Fruit fly (Drosophila melanogaster): Measurements from ENCODE around the gene Syx7.

The Syx7 gene

DNA sequence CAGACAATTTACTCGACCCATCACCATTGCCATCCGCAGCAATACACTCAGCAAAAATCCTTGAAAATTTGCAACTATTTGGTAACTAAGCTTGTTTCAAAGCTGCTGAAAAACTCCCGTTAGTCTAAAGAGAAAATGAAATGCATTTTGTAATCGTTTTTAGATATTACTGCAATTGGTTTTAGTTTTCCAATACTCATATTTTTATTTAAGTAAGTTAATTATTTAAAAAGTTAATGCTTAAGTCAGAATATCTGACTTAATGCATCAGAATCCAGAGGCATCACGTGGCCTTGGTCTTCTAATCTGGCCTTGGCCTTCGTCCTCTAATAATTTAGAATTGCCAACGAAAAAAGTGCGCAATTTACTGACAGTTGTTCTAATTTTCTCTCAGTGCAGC lies 17.2 kb downstream of the Syx7 start:
- TF ChIP-seq bab1 (GFP tag; optimal IDR thresholded peaks at IDR 0.05), result no peak
- TF ChIP-seq CG12768 (GFP tag; optimal IDR thresholded peaks at IDR 0.05), result no peak
- no peak for TF ChIP-seq CG33017 (tag; optimal IDR thresholded peaks at IDR 0.05)
- no peak for TF ChIP-seq Clk (GFP tag; optimal IDR thresholded peaks at IDR 0.05)
- no peak for TF ChIP-seq Hr96 (GFP tag; optimal IDR thresholded peaks at IDR 0.05)
- no peak for TF ChIP-seq CG7045 (GFP tag; optimal IDR thresholded peaks at IDR 0.05)
- TF ChIP-seq CG14711 (tag; optimal IDR thresholded peaks at IDR 0.05), result no peak
- no peak for TF ChIP-seq cnc (optimal IDR thresholded peaks at IDR 0.05)
- no peak for TF ChIP-seq ovo (GFP tag; optimal IDR thresholded peaks at IDR 0.05)
- no peak for TF ChIP-seq CG7101 (tag; optimal IDR thresholded peaks at IDR 0.05)

DNA sequence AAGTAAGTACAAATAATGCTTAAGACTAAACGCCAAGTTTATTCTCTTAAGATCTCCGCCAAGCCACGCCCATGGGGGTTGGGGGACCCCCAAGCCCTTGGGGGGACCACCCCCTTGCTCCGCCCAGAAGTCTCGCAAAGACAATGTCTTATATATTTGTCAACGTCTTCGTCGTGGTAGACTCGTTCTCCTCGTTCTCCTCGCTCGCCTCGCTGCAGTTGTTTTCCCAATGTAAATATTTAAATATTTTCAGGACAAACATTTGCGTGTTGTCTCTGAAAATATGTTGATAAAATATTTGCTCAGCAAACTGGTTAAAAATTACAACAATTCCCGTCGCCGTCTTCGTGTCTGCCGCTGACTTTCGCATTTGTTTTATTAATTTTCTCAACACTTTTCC lies 18.6 kb downstream of the Syx7 start:
- TF ChIP-seq CG7045 (GFP tag; optimal IDR thresholded peaks at IDR 0.05) (no peak), CG33017 (tag; optimal IDR thresholded peaks at IDR 0.05) (no peak), toe (GFP tag; optimal IDR thresholded peaks at IDR 0.05) (no peak), tj (GFP tag; optimal IDR thresholded peaks at IDR 0.05) (no peak), ovo (GFP tag; optimal IDR thresholded peaks at IDR 0.05) (no peak)

DNA sequence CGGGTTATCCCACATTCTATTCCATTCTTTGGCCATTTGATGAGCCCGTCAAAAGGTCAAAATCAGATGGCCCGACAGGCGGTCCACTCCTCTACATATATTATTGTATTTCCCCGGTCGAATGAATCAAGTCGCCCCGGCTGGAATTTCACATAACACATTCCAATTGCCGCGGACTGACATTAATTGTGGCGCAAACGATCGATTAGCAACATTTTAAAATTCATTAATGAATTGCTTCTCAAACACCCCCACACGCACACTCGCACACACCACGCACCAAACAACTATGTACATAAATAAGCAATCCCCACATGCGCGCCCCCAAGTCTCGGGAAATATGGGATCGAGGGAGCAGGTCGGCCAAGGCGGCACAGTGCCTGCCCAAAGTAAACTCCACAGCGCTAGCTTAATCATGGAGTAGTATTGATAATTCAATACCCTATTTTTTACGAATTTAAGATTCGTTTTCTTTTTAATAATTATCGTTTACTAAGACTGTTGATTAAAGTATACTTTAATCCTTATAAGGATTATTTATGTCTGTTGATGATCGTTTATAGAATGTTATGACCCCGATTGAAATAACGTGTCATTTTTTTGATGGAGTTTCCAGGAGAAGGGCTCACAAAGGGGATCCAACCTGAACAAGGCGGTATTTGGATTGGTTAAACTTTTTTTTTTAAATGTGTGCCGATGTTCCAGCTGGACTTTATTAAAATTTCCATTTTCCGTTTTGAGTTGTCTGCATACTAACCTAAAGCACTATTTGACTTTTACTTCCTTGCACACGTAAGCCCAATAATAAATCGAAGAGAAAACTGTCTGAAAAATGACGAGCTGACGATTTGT lies 19.9 kb downstream of the Syx7 start:
- TF ChIP-seq CG11617 (GFP tag; optimal IDR thresholded peaks at IDR 0.05), result no peak
- TF ChIP-seq Mnt (GFP tag; optimal IDR thresholded peaks at IDR 0.05), result no peak
- no peak for TF ChIP-seq Clk (GFP tag; optimal IDR thresholded peaks at IDR 0.05)
- TF ChIP-seq toe (GFP tag; optimal IDR thresholded peaks at IDR 0.05), result no peak
- TF ChIP-seq Hr96 (GFP tag; optimal IDR thresholded peaks at IDR 0.05), result no peak
- TF ChIP-seq bab1 (GFP tag; optimal IDR thresholded peaks at IDR 0.05), result no peak

DNA sequence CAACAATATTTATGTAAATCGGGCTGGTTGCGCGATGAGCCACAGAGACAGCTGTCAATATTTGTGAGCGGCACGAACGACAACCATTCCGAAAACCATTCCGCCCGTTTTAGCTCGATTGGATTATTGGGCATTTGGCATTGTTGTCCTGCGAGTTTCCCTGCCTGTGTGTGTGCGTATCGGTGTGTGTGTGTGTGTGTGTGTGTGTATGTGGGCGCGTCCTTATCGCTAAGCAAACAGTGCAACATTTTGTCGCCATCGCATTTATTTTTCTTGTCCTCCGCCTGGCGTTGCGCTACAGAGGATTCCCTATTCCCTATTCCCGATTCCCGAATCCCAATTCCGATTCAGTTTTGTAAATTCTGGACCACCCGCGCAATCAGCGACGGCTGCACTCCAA lies 26.3 kb downstream of the Syx7 start:
- TF ChIP-seq cnc (optimal IDR thresholded peaks at IDR 0.05) (no peak), tj (GFP tag; optimal IDR thresholded peaks at IDR 0.05) (no peak), CG33017 (tag; optimal IDR thresholded peaks at IDR 0.05) (no peak), CG7045 (GFP tag; optimal IDR thresholded peaks at IDR 0.05) (no peak), kay (GFP tag; ENCODE audit: borderline replicate concordance) (no peak), ovo (GFP tag; optimal IDR thresholded peaks at IDR 0.05) (no peak), Crg-1 (GFP tag; optimal IDR thresholded peaks at IDR 0.05) (no peak), CG14711 (tag; optimal IDR thresholded peaks at IDR 0.05) (no peak), pad (GFP tag; optimal IDR thresholded peaks at IDR 0.05) (no peak), CG1620 (GFP tag; optimal IDR thresholded peaks at IDR 0.05) (no peak), CG5204 (GFP tag; optimal IDR thresholded peaks at IDR 0.05) (no peak), Hr96 (GFP tag; optimal IDR thresholded peaks at IDR 0.05) (no peak), CG7101 (tag; optimal IDR thresholded peaks at IDR 0.05) (no peak), Mnt (GFP tag; optimal IDR thresholded peaks at IDR 0.05) (no peak), cic (GFP tag; optimal IDR thresholded peaks at IDR 0.05) (no peak), bab1 (GFP tag; optimal IDR thresholded peaks at IDR 0.05) (no peak), CG12768 (GFP tag; optimal IDR thresholded peaks at IDR 0.05) (no peak), toe (GFP tag; optimal IDR thresholded peaks at IDR 0.05) (no peak), CG11617 (GFP tag; optimal IDR thresholded peaks at IDR 0.05) (no peak)

DNA sequence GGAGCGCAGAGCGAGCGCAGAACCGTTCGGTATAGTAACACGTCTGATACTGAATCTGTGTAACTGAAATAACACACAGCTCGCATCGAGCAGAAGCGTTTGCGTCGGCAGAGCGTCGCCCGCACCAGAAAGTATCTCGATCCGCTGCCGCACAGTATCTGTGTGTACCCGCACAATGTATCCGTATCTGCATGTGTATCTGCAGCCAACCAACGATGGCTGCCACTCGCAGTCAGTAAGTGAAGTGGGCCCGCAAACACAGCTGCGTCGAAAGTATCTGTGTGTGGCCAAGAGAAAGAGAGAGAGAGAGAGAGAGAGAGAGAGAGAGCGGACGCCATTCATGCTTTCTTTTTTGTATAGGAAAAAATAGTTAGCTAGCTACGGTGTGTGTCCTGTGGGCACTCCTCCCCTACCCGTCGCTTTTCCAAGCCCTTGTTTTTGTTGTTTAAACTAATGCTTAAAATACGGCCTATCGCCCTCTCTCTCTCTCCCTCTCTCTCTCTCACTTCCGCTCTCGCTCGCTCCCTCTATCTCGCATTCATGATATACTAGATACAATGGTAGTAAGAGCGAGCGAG lies 30.9 kb downstream of the Syx7 start, which contains the start of gene croc:
Gene croc (minus strand): TSS at position 51 of the 578 bp plus-strand sequence.
- TF ChIP-seq CG1620 (GFP tag; optimal IDR thresholded peaks at IDR 0.05), result no peak
- TF ChIP-seq ovo (GFP tag; optimal IDR thresholded peaks at IDR 0.05), result no peak
- TF ChIP-seq CG5204 (GFP tag; optimal IDR thresholded peaks at IDR 0.05), result no peak
- TF ChIP-seq Mnt (GFP tag; optimal IDR thresholded peaks at IDR 0.05), result no peak
- no peak for TF ChIP-seq Hr96 (GFP tag; optimal IDR thresholded peaks at IDR 0.05)
- TF ChIP-seq CG14711 (tag; optimal IDR thresholded peaks at IDR 0.05), result no peak

DNA sequence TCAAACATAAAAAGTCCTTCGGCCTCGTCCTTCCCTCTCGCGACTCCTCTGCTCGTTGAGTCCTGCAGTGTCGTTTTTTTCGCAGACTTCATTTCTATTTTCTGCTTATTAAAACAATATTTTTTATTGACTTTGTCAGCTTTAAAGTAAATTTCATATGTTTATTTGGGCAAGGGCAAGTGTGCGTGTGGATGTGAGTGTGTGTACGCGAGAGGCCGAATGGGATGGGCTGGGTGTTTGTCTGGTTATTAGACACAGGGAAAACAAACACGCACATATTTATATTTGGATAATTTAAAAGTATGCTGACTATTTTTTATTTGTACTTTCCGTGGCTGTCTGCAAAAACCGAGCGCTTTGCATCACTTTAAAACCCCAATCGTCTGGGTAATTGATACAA lies 32.2 kb downstream of the Syx7 start:
- TF ChIP-seq kay (GFP tag; ENCODE audit: borderline replicate concordance) (peak; percentile 72), Clk (GFP tag; optimal IDR thresholded peaks at IDR 0.05) (no peak)

DNA sequence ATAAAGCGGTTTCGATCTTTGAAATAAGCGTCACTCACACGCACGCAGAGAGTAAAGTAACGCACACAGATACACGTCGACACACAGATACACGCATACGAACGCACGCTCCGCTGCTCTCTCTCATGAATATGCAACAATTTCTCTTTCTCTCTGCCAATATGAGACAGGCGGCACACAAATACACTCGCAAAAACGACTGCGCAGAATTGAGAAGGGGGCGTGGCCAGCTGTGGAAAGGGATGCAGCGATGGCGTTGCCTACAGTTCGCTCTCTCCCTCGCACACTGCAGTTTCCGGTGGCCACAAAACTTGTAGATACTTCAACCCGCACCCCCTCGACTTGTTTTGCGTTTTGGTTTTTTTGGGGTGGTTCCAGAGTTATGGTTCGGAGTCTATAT lies 34.0 kb downstream of the Syx7 start:
- TF ChIP-seq tj (GFP tag; optimal IDR thresholded peaks at IDR 0.05) (no peak), cic (GFP tag; optimal IDR thresholded peaks at IDR 0.05) (no peak), CG1620 (GFP tag; optimal IDR thresholded peaks at IDR 0.05) (no peak), CG7045 (GFP tag; optimal IDR thresholded peaks at IDR 0.05) (peak; percentile 57), Clk (GFP tag; optimal IDR thresholded peaks at IDR 0.05) (no peak), Crg-1 (GFP tag; optimal IDR thresholded peaks at IDR 0.05) (no peak), kay (GFP tag; ENCODE audit: borderline replicate concordance) (no peak), Mnt (GFP tag; optimal IDR thresholded peaks at IDR 0.05) (no peak), CG5204 (GFP tag; optimal IDR thresholded peaks at IDR 0.05) (no peak), toe (GFP tag; optimal IDR thresholded peaks at IDR 0.05) (peak; percentile 19), pad (GFP tag; optimal IDR thresholded peaks at IDR 0.05) (peak; percentile 22), CG12768 (GFP tag; optimal IDR thresholded peaks at IDR 0.05) (no peak), cnc (optimal IDR thresholded peaks at IDR 0.05) (no peak), bab1 (GFP tag; optimal IDR thresholded peaks at IDR 0.05) (no peak), CG11617 (GFP tag; optimal IDR thresholded peaks at IDR 0.05) (peak; percentile 7), CG7101 (tag; optimal IDR thresholded peaks at IDR 0.05) (peak; percentile 20), Hr96 (GFP tag; optimal IDR thresholded peaks at IDR 0.05) (peak; percentile 21), CG33017 (tag; optimal IDR thresholded peaks at IDR 0.05) (no peak), CG14711 (tag; optimal IDR thresholded peaks at IDR 0.05) (no peak), ovo (GFP tag; optimal IDR thresholded peaks at IDR 0.05) (no peak)

Data from whole organism, adult.